Worm (Caenorhabditis elegans): ENCODE results near the gene puf-6.
"Not testable (repeated sequence)": the region's sequence is repeated elsewhere in the genome, so short reads cannot be mapped to it uniquely, and the experiment has no call there.

Gene puf-6

ce11 chrII:13083752-13084214 lies 40.5 kb upstream of the puf-6 start, which contains the start of the genes Y81G3A.1 and gcn-2 (continued):
- TF ChIP-seq ceh-8 (GFP tag; optimal IDR thresholded peaks at IDR 0.05) (no peak), pag-3 (tag; optimal IDR thresholded peaks at IDR 0.05; ENCODE audit: borderline replicate concordance, insufficient read depth) (no peak), nhr-20 (tag; optimal IDR thresholded peaks at IDR 0.05) (peak; percentile 51)

- TF ChIP-seq unc-62 (GFP tag; optimal IDR thresholded peaks at IDR 0.05); unc-86 (tag; optimal IDR thresholded peaks at IDR 0.05); xbp-1 (tag; optimal IDR thresholded peaks at IDR 0.05): not testable (repeated sequence)
These were observed 39.2 kb upstream of the puf-6 start, which contains the start of gene Y81G3A.6 for ce11 chrII:13082403-13082802. Gene Y81G3A.6, minus strand, starts transcription at chrII:13082503.

ce11 chrII:13080607-13081006 lies 37.4 kb upstream of the puf-6 start, which contains the start of gene Y81G3A.2:
Gene Y81G3A.2, plus strand, starts transcription at chrII:13080907.
- TF ChIP-seq mef-2 (tag; optimal IDR thresholded peaks at IDR 0.05); snpc-4 (tag; optimal IDR thresholded peaks at IDR 0.05); lin-13 (GFP tag; optimal IDR thresholded peaks at IDR 0.05): not testable (repeated sequence)

- TF ChIP-seq elt-2 (tag; optimal IDR thresholded peaks at IDR 0.05) (peak; percentile 87), lin-35 (GFP tag; optimal IDR thresholded peaks at IDR 0.05) (peak in 1 of 2 experiments; percentile 19), skn-1 (tag; optimal IDR thresholded peaks at IDR 0.05) (no peak), nhr-19 (GFP tag; conservative IDR thresholded peaks at IDR 0.05) (no peak), nhr-20 (tag; optimal IDR thresholded peaks at IDR 0.05) (peak; percentile 34), mdl-1 (tag; optimal IDR thresholded peaks at IDR 0.05) (peak in 1 of 2 experiments; percentile 19), nhr-47 (tag; optimal IDR thresholded peaks at IDR 0.05) (no peak), blmp-1 (tag; optimal IDR thresholded peaks at IDR 0.05) (peak; percentile 3), nhr-90 (tag; optimal IDR thresholded peaks at IDR 0.05; ENCODE audit: poor library complexity) (peak; percentile 6)
These were observed 35.7 kb upstream of the puf-6 start, which contains the start of gene F42G4.6 for ce11 chrII:13078848-13079428. Gene F42G4.6, plus strand, starts transcription at chrII:13079378.

ce11 chrII:13077746-13078145 lies 34.5 kb upstream of the puf-6 start:
- peak; percentile 98 for TF ChIP-seq elt-2 (tag; optimal IDR thresholded peaks at IDR 0.05)
- no peak for TF ChIP-seq sox-4 (tag; optimal IDR thresholded peaks at IDR 0.05)
- TF ChIP-seq dpl-1 (GFP tag; optimal IDR thresholded peaks at IDR 0.05), result no peak
- peak in 1 of 2 experiments; percentile 58 for TF ChIP-seq lin-35 (GFP tag; optimal IDR thresholded peaks at IDR 0.05)
- peak; percentile 46 for TF ChIP-seq nhr-71 (tag; optimal IDR thresholded peaks at IDR 0.05)
- TF ChIP-seq mdl-1 (tag; optimal IDR thresholded peaks at IDR 0.05), result peak in 1 of 2 experiments; percentile 46
- no peak for TF ChIP-seq pqm-1 (tag; optimal IDR thresholded peaks at IDR 0.05)
- TF ChIP-seq mab-9 (GFP tag; IDR thresholded peaks at IDR 0.05), result no peak
- no peak for TF ChIP-seq nhr-76 (tag; optimal IDR thresholded peaks at IDR 0.05)
- no peak for TF ChIP-seq C16A3.4 (tag; optimal IDR thresholded peaks at IDR 0.05)
- 0 out of 2 replicates have a peak, but pooled peaks have one; percentile 17 for TF ChIP-seq nhr-19 (GFP tag; conservative IDR thresholded peaks at IDR 0.05)
- no peak for TF ChIP-seq tlp-1 (tag; optimal IDR thresholded peaks at IDR 0.05)
- peak; percentile 54 for TF ChIP-seq nhr-20 (tag; optimal IDR thresholded peaks at IDR 0.05)
- no peak for TF ChIP-seq unc-30 (tag; optimal IDR thresholded peaks at IDR 0.05)
- no peak for TF ChIP-seq sup-37 (GFP tag; optimal IDR thresholded peaks at IDR 0.05)
- no peak for TF ChIP-seq ceh-8 (GFP tag; optimal IDR thresholded peaks at IDR 0.05)
- no peak for TF ChIP-seq lsy-2 (tag; optimal IDR thresholded peaks at IDR 0.05)
- peak; percentile 44 for TF ChIP-seq nhr-90 (tag; optimal IDR thresholded peaks at IDR 0.05; ENCODE audit: poor library complexity)
- TF ChIP-seq Y116A8C.19 (tag; optimal IDR thresholded peaks at IDR 0.05; ENCODE audit: borderline replicate concordance), result no peak
- TF ChIP-seq efl-1 (optimal IDR thresholded peaks at IDR 0.05), result no peak
- TF ChIP-seq efl-1 (GFP tag; optimal IDR thresholded peaks at IDR 0.05 in 1 of 2), result peak in 1 of 2 experiments; percentile 52
- TF ChIP-seq lin-14 (GFP tag; optimal IDR thresholded peaks at IDR 0.05), result peak; percentile 22
- no peak for TF ChIP-seq sptf-1 (tag; optimal IDR thresholded peaks at IDR 0.05)
- TF ChIP-seq alr-1 (tag; optimal IDR thresholded peaks at IDR 0.05; ENCODE audit: borderline replicate concordance), result no peak
- no peak for TF ChIP-seq aly-2 (tag; optimal IDR thresholded peaks at IDR 0.05)
